Worm (Caenorhabditis elegans): Measurements from ENCODE around the gene cyp-33C2.

cyp-33C2 gene

ce11 chrV:2183162-2183561, at the start of gene cyp-33C2:
Gene cyp-33C2 (plus strand): TSS chrV:2183488.
- no peak for TF ChIP-seq zag-1 (tag; optimal IDR thresholded peaks at IDR 0.05)
- TF ChIP-seq skn-1 (tag; optimal IDR thresholded peaks at IDR 0.05): no peak

DNA sequence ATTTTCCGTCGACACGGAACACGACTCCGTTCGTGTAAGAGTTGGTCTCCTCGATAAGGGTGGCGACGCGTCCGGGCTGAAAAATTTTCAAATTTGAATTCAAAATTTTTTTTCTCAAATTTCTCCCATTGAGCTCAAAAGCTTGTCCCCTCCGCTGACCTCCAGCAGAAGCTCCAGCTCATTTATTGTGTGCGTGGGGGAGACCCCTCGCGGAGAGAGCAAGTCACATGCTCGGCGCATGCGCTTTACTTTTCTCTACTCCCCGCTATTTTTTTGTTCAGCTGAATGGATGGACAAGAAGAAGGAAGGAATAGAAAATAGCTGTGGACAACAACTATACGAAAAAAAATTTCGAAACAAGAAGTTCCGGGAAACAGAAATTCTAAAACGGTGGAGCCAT, 49.8 kb upstream of the cyp-33C2 start:
- TF ChIP-seq unc-62 (GFP tag; optimal IDR thresholded peaks at IDR 0.05): no peak
- TF ChIP-seq ceh-16 (tag; optimal IDR thresholded peaks at IDR 0.05): no peak
- TF ChIP-seq pha-4 (tag; optimal IDR thresholded peaks at IDR 0.05): peak; percentile 50
- peak; percentile 86 for TF ChIP-seq nfya-1 (tag; optimal IDR thresholded peaks at IDR 0.05; ENCODE audit: insufficient read depth)
- TF ChIP-seq R02D3.7 (tag; optimal IDR thresholded peaks at IDR 0.05): no peak
- TF ChIP-seq egl-5 (tag; optimal IDR thresholded peaks at IDR 0.05): peak; percentile 42
- TF ChIP-seq daf-12 (tag; optimal IDR thresholded peaks at IDR 0.05): no peak
- no peak for TF ChIP-seq nhr-23 (tag; optimal IDR thresholded peaks at IDR 0.05)
- TF ChIP-seq elt-2 (tag; optimal IDR thresholded peaks at IDR 0.05): peak; percentile 5
- TF ChIP-seq lin-39 (tag; optimal IDR thresholded peaks at IDR 0.05): peak; percentile 74
- TF ChIP-seq eor-1 (tag; optimal IDR thresholded peaks at IDR 0.05): no peak
- no peak for TF ChIP-seq ceh-28 (tag; optimal IDR thresholded peaks at IDR 0.05)
- TF ChIP-seq mdl-1 (tag; optimal IDR thresholded peaks at IDR 0.05): peak; percentile 49
- no peak for TF ChIP-seq nhr-237 (tag; optimal IDR thresholded peaks at IDR 0.05)
- TF ChIP-seq mml-1 (tag; optimal IDR thresholded peaks at IDR 0.05): peak; percentile 93
- no peak for TF ChIP-seq nhr-76 (tag; optimal IDR thresholded peaks at IDR 0.05)
- no peak for TF ChIP-seq nhr-12 (tag; optimal IDR thresholded peaks at IDR 0.05)
- TF ChIP-seq snpc-4 (tag; optimal IDR thresholded peaks at IDR 0.05): peak; percentile 50
- no peak for TF ChIP-seq ztf-4 (tag; optimal IDR thresholded peaks at IDR 0.05)
- TF ChIP-seq ama-1 (optimal IDR thresholded peaks at IDR 0.05): no peak
- TF ChIP-seq jun-1 (tag; optimal IDR thresholded peaks at IDR 0.05): peak; percentile 28
- TF ChIP-seq fkh-10 (GFP tag; optimal IDR thresholded peaks at IDR 0.05): peak; percentile 68
- no peak for TF ChIP-seq ceh-82 (tag; optimal IDR thresholded peaks at IDR 0.05)
- no peak for TF ChIP-seq ZK546.5 (tag; optimal IDR thresholded peaks at IDR 0.05)
- TF ChIP-seq pqm-1 (tag; optimal IDR thresholded peaks at IDR 0.05): peak; percentile 11
- TF ChIP-seq tbx-2 (tag; optimal IDR thresholded peaks at IDR 0.05): peak; percentile 7
- peak; percentile 80 for TF ChIP-seq hmg-11 (tag; optimal IDR thresholded peaks at IDR 0.05)
- TF ChIP-seq nhr-25 (tag; optimal IDR thresholded peaks at IDR 0.05): no peak

DNA sequence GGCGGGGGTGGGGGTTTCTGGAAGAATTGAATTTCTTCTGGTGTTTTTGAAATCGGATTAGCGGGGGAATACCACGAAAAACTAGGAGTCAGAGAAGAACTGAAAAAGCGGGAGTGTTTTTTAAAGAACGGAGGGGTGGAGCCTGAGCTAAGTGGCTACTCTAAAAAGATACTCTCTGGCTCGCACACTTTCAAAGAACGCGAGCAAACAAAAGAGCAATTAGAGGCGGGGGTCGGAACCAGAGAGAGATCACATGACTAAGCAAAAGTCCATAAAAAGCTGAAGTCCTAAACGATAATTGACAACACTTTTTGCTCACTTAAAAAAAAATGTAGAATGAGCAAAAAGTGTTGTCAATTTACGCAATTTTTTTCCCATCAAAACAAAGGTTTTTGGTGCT, 48.9 kb upstream of the cyp-33C2 start:
- no peak for TF ChIP-seq egl-5 (tag; optimal IDR thresholded peaks at IDR 0.05)
- no peak for TF ChIP-seq skn-1 (tag; optimal IDR thresholded peaks at IDR 0.05)
- TF ChIP-seq pqm-1 (tag; optimal IDR thresholded peaks at IDR 0.05): no peak
- TF ChIP-seq lin-39 (tag; optimal IDR thresholded peaks at IDR 0.05): peak; percentile 56
- TF ChIP-seq jun-1 (tag; optimal IDR thresholded peaks at IDR 0.05): no peak
- no peak for TF ChIP-seq nhr-23 (tag; optimal IDR thresholded peaks at IDR 0.05)
- TF ChIP-seq nhr-77 (tag; optimal IDR thresholded peaks at IDR 0.05): no peak
- TF ChIP-seq aly-2 (tag; optimal IDR thresholded peaks at IDR 0.05): no peak
- TF ChIP-seq nhr-67 (tag; optimal IDR thresholded peaks at IDR 0.05): no peak
- TF ChIP-seq elt-2 (tag; optimal IDR thresholded peaks at IDR 0.05): no peak
- TF ChIP-seq zag-1 (tag; optimal IDR thresholded peaks at IDR 0.05): no peak
- TF ChIP-seq nhr-25 (tag; optimal IDR thresholded peaks at IDR 0.05): no peak
- peak; percentile 35 for TF ChIP-seq nfya-1 (tag; optimal IDR thresholded peaks at IDR 0.05; ENCODE audit: insufficient read depth)
- no peak for TF ChIP-seq egl-27 (tag; optimal IDR thresholded peaks at IDR 0.05)

DNA sequence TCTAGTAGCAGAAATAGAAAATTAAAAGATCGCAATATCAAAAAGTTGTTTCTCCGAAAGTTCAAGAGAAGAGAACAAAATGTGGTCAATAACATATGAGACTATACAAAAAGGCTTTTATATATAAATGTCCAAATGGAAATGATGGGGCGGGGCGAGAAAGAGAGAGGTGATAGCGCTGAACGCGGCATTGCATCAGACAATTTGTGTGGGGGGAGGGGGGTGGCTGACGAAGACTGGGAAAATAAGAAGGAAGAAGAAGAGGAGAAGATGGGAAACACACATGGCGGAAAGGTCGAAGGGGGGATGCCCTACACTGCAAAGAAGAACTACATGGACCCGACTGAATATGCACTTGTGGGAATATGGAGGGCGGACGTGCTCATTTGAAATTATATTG, 48.0 kb upstream of the cyp-33C2 start:
- TF ChIP-seq hmg-11 (tag; optimal IDR thresholded peaks at IDR 0.05) (peak; percentile 54), snpc-4 (tag; optimal IDR thresholded peaks at IDR 0.05) (peak; percentile 23), jun-1 (tag; optimal IDR thresholded peaks at IDR 0.05) (peak; percentile 86), zag-1 (tag; optimal IDR thresholded peaks at IDR 0.05) (no peak), elt-2 (tag; optimal IDR thresholded peaks at IDR 0.05) (peak; percentile 11), nfya-1 (tag; optimal IDR thresholded peaks at IDR 0.05; ENCODE audit: insufficient read depth) (peak; percentile 52), pqm-1 (tag; optimal IDR thresholded peaks at IDR 0.05) (no peak), fkh-10 (GFP tag; optimal IDR thresholded peaks at IDR 0.05) (peak; percentile 27), lin-39 (tag; optimal IDR thresholded peaks at IDR 0.05) (peak; percentile 39)

DNA sequence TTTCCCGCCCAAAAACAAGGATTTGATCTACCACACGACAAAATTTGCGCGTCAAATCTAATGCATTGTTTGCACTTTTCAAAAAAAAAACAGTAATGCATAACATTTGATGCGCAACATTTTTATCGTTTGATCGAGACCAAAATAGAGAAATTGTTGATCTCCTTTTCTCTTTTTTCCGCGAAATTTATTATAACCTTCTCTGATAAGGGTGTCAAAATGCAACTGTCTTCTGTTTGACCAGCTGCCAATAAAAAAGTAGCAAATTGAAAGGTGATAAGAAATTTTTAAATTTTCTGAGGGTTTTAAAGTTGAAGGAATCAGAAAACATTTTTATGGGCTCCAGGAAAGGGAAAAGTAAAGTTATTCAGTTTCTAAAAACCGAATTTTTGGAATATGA, 46.3 kb upstream of the cyp-33C2 start:
- TF ChIP-seq elt-2 (tag; optimal IDR thresholded peaks at IDR 0.05): peak; percentile 10
- peak; percentile 59 for TF ChIP-seq nhr-76 (tag; optimal IDR thresholded peaks at IDR 0.05)
- TF ChIP-seq nfya-1 (tag; optimal IDR thresholded peaks at IDR 0.05; ENCODE audit: insufficient read depth): no peak
- no peak for TF ChIP-seq skn-1 (tag; optimal IDR thresholded peaks at IDR 0.05)

All from whole organism, L3 larva.